Worm (Caenorhabditis elegans): ENCODE data around the gene C25F6.1.

The C25F6.1 gene

ce11 chrX:5485284-5485927 is 881 bp upstream of the C25F6.1 start (continued):
- TF ChIP-seq ztf-25 (GFP tag; IDR thresholded peaks at IDR 0.05), result 0 out of 2 replicates have a peak, but pooled peaks have one; percentile 28
- TF ChIP-seq lsy-27 (tag; optimal IDR thresholded peaks at IDR 0.05; ENCODE audit: borderline replicate concordance, insufficient read depth), result peak; percentile 45
- TF ChIP-seq madf-6 (GFP tag; IDR thresholded peaks at IDR 0.05), result no peak
- peak; percentile 85 for TF ChIP-seq tbp1 (GFP tag; optimal IDR thresholded peaks at IDR 0.05)

- 0 out of 2 replicates have a peak, but pooled peaks have one; percentile 17 for TF ChIP-seq zfh-2 (GFP tag; conservative IDR thresholded peaks at IDR 0.05)
- no peak for TF ChIP-seq nhr-27 (tag; optimal IDR thresholded peaks at IDR 0.05)
- TF ChIP-seq ceh-79 (tag; optimal IDR thresholded peaks at IDR 0.05), result no peak
- TF ChIP-seq madf-3 (GFP tag; IDR thresholded peaks at IDR 0.05), result no peak
Observed at ce11 chrX:5488867-5489266, 2.6 kb downstream of the C25F6.1 start.

ce11 chrX:5489538-5489937 is 3.3 kb downstream of the C25F6.1 start, which contains the start of gene F55D1.1:
Gene F55D1.1 (plus strand): TSS chrX:5489838.
- TF ChIP-seq snpc-1.1 (tag; optimal IDR thresholded peaks at IDR 0.05; ENCODE audit: insufficient read depth) (no peak), tbp1 (GFP tag; optimal IDR thresholded peaks at IDR 0.05) (no peak)

ce11 chrX:5492820-5493382 is 6.6 kb downstream of the C25F6.1 start, which contains the start of the genes bus-8A and bus-8B:
Gene bus-8A (plus strand): TSS chrX:5492915.
Gene bus-8B (plus strand): TSS chrX:5493332.
- 0 out of 2 replicates have a peak, but pooled peaks have one; percentile 34 for TF ChIP-seq zfh-2 (GFP tag; conservative IDR thresholded peaks at IDR 0.05)
- TF ChIP-seq rcor-1 (GFP tag; IDR thresholded peaks at IDR 0.05), result no peak

ce11 chrX:5505148-5505547 is 18.9 kb downstream of the C25F6.1 start, which contains the start of gene T23F2.2:
Gene T23F2.2 (minus strand): TSS chrX:5505248.
- TF ChIP-seq aptf-2 (GFP tag; conservative IDR thresholded peaks at IDR 0.05) (no peak), nhr-179 (tag; optimal IDR thresholded peaks at IDR 0.05) (no peak), ztf-6 (GFP tag; IDR thresholded peaks at IDR 0.05) (no peak), rcor-1 (GFP tag; IDR thresholded peaks at IDR 0.05) (no peak), nhr-27 (tag; optimal IDR thresholded peaks at IDR 0.05) (no peak), hrde-1 (tag; optimal IDR thresholded peaks at IDR 0.05; ENCODE audit: borderline replicate concordance) (no peak), nhr-120 (GFP tag; IDR thresholded peaks at IDR 0.05) (no peak), aptf-3 (GFP tag; IDR thresholded peaks at IDR 0.05) (no peak), F39B2.1 (GFP tag; IDR thresholded peaks at IDR 0.05) (no peak), somi-1 (GFP tag; optimal IDR thresholded peaks at IDR 0.05) (no peak)

ce11 chrX:5506432-5506977 is 20.2 kb downstream of the C25F6.1 start:
- no peak for TF ChIP-seq sea-2 (GFP tag; IDR thresholded peaks at IDR 0.05)
- TF ChIP-seq egl-18 (GFP tag; IDR thresholded peaks at IDR 0.05), result no peak
- no peak for TF ChIP-seq somi-1 (GFP tag; optimal IDR thresholded peaks at IDR 0.05)
- no peak for TF ChIP-seq unc-62 (GFP tag; optimal IDR thresholded peaks at IDR 0.05)
- TF ChIP-seq mes-4 (tag; optimal IDR thresholded peaks at IDR 0.05), result no peak
- no peak for TF ChIP-seq snpc-1.1 (tag; optimal IDR thresholded peaks at IDR 0.05; ENCODE audit: insufficient read depth)
- no peak for TF ChIP-seq rcor-1 (GFP tag; IDR thresholded peaks at IDR 0.05)
- no peak for TF ChIP-seq T26A5.8 (tag; optimal IDR thresholded peaks at IDR 0.05)
- no peak for TF ChIP-seq ztf-22 (GFP tag; optimal IDR thresholded peaks at IDR 0.05)
- no peak for TF ChIP-seq gei-17 (GFP tag; optimal IDR thresholded peaks at IDR 0.05)
- TF ChIP-seq ztf-26 (tag; optimal IDR thresholded peaks at IDR 0.05), result no peak
- TF ChIP-seq K11D2.4 (GFP tag; IDR thresholded peaks at IDR 0.05), result no peak
- TF ChIP-seq dpl-1 (GFP tag; optimal IDR thresholded peaks at IDR 0.05), result no peak

Measured in whole organism, young adult.